Fruit fly (Drosophila melanogaster): Measurements from ENCODE around the gene CG3345.

- TF ChIP-seq GATAd (GFP tag; optimal IDR thresholded peaks at IDR 0.05) (no peak), sage (GFP tag; optimal IDR thresholded peaks at IDR 0.05) (no peak), pan (optimal IDR thresholded peaks at IDR 0.05) (no peak), rgr (GFP tag; optimal IDR thresholded peaks at IDR 0.05) (no peak), br (GFP tag; optimal IDR thresholded peaks at IDR 0.05) (no peak), woc (GFP tag; optimal IDR thresholded peaks at IDR 0.05) (no peak), N (GFP tag; optimal IDR thresholded peaks at IDR 0.05) (no peak), Vsx2 (GFP tag; optimal IDR thresholded peaks at IDR 0.05; ENCODE audit: partially characterized antibody) (no peak), CG9705 (GFP tag; optimal IDR thresholded peaks at IDR 0.05) (no peak), fru (GFP tag; optimal IDR thresholded peaks at IDR 0.05) (no peak), Abd-B (GFP tag; optimal IDR thresholded peaks at IDR 0.05) (no peak)
These were observed 20.2 kb downstream of the CG3345 start, which contains the start of gene Amnionless for dm6 chr2L:289044-289443.

Data from whole organism, wandering third instar larva.